Fruit fly (Drosophila melanogaster) whole organism, adult: Measurements from ENCODE around the gene Pfdn1.
A peak's percentile ranks its signal among the peaks of the same experiment; 100 is the strongest.

Source experiments
- CG11617 ChIP-seq: fragments of 200-800 bp; sonication (Bioruptor generic); optimal IDR thresholded peaks from 2 replicates; lab custom pipeline; 2017; ENCODE audit warnings: mild to moderate bottlenecking, missing biosample characterization, missing genetic modification reagents, missing genetic modification characterization
- CG33017 ChIP-seq: fragments of 200-800 bp; sonication (Bioruptor generic); optimal IDR thresholded peaks from 2 replicates; lab custom pipeline; 2018; ENCODE audit warnings: missing biosample characterization, mild to moderate bottlenecking, missing genetic modification characterization, moderate library complexity
- CG5204 ChIP-seq: fragments of 200-800 bp; sonication (Bioruptor generic); optimal IDR thresholded peaks from 2 replicates; lab custom pipeline; 2016; ENCODE audit warnings: missing biosample characterization, missing genetic modification characterization
- CG7045 ChIP-seq: fragments of 200-800 bp; sonication (Bioruptor generic); optimal IDR thresholded peaks from 2 replicates; lab custom pipeline; 2017; ENCODE audit warnings: missing biosample characterization, mild to moderate bottlenecking, missing genetic modification characterization
- CG7101 ChIP-seq: fragments of 200-800 bp; sonication (Bioruptor generic); optimal IDR thresholded peaks from 2 replicates; lab custom pipeline; 2018; ENCODE audit warnings: missing biosample characterization, mild to moderate bottlenecking, missing genetic modification characterization, moderate library complexity
- Clk ChIP-seq: fragments of 200-800 bp; sonication (Bioruptor generic); optimal IDR thresholded peaks from 2 replicates; lab custom pipeline; 2017; ENCODE audit warnings: missing biosample characterization, missing genetic modification characterization
- Crg-1 ChIP-seq: fragments of 200-800 bp; sonication (Bioruptor generic); optimal IDR thresholded peaks from 2 replicates; lab custom pipeline; 2016; ENCODE audit warnings: missing biosample characterization, missing genetic modification characterization
- Mnt ChIP-seq: fragments of 200-800 bp; sonication (Bioruptor generic); optimal IDR thresholded peaks from 2 replicates; lab custom pipeline; 2016; ENCODE audit warnings: missing biosample characterization, mild to moderate bottlenecking, missing genetic modification characterization
- cic ChIP-seq: fragments of 200-800 bp; sonication (Bioruptor generic); optimal IDR thresholded peaks from 2 replicates; lab custom pipeline; 2017; ENCODE audit warnings: missing biosample characterization, mild to moderate bottlenecking, missing genetic modification characterization, moderate library complexity
- kay ChIP-seq: fragments of 200-800 bp; sonication (Bioruptor generic); peaks from one replicate; lab custom pipeline; 2016; ENCODE audit warnings: missing biosample characterization, missing genetic modification characterization, borderline replicate concordance
- ovo ChIP-seq: fragments of 200-800 bp; sonication (Bioruptor generic); optimal IDR thresholded peaks from 2 replicates; lab custom pipeline; 2016; ENCODE audit warnings: missing biosample characterization, missing genetic modification characterization
- toe ChIP-seq: fragments of 200-800 bp; sonication (Bioruptor generic); optimal IDR thresholded peaks from 2 replicates; lab custom pipeline; 2016; ENCODE audit warnings: missing biosample characterization, missing genetic modification characterization

dm6 chr2L:6099270-6099644, 30.4 kb downstream of the Pfdn1 start:
- no peak for TF ChIP-seq Clk (GFP tag; lab: Kevin White, UChicago)
- TF ChIP-seq CG7045, result no peak
- no peak for TF ChIP-seq toe (GFP tag; lab: Kevin White, UChicago)
- peak; percentile 81 for TF ChIP-seq kay
- no peak for TF ChIP-seq CG5204 (GFP tag; lab: Kevin White, UChicago)
- no peak for TF ChIP-seq CG33017 (tag; lab: Kevin White, UChicago)
- no peak for TF ChIP-seq CG7101 (tag; lab: Kevin White, UChicago)
- no peak for TF ChIP-seq ovo (GFP tag; lab: Kevin White, UChicago)
- TF ChIP-seq CG11617, result no peak
- no peak for TF ChIP-seq Mnt (GFP tag; lab: Kevin White, UChicago)
- no peak for TF ChIP-seq cic (GFP tag; lab: Kevin White, UChicago)
- TF ChIP-seq Crg-1 (GFP tag; lab: Kevin White, UChicago), result no peak
